Worm (Caenorhabditis elegans) whole organism, L4 larva: Measurements from ENCODE around the gene dao-2.

ENCODE experiments used
- F10B5.3 ChIP-seq: sonication (generic microtip); optimal IDR thresholded peaks from 2 replicates; lab custom pipeline; 2016; ENCODE audit warnings: mild to moderate bottlenecking, missing genetic modification characterization, missing compliant biosample characterization
- aha-1 ChIP-seq: fragments of 150-350 bp; peaks from one replicate; lab custom pipeline; 2014; ENCODE audit warnings: missing biosample characterization, missing genetic modification characterization
- ces-1 ChIP-seq: fragments of 150-350 bp; sonication (generic microtip); optimal IDR thresholded peaks from 4 replicates; lab custom pipeline; 2014; ENCODE audit warnings: missing biosample characterization, missing genetic modification reagents, missing genetic modification characterization
- daf-16 ChIP-seq, 3 experiments: sonication (generic microtip); optimal IDR thresholded peaks; 2 replicates each; lab custom pipeline; 2016 to 2017; ENCODE audit warnings: missing genetic modification characterization in 3 of 3, missing genetic modification reagents in 3 of 3, mild to moderate bottlenecking in 2 of 3, missing compliant biosample characterization in 2 of 3, missing biosample characterization in 1 of 3, moderate library complexity in 1 of 3
- dmd-6 ChIP-seq: fragments of 200-800 bp; sonication (Bioruptor generic); IDR thresholded peaks from 2 replicates; pipeline ENCODE4 v1.3.6; 2022; ENCODE audit warnings: missing genetic modification reagents, missing genetic modification characterization, missing compliant biosample characterization
- egl-27 ChIP-seq: sonication (generic microtip); optimal IDR thresholded peaks from 3 replicates; lab custom pipeline; 2017; ENCODE audit warnings: missing biosample characterization, missing genetic modification reagents, missing genetic modification characterization
- fkh-10 ChIP-seq: fragments of 150-350 bp; optimal IDR thresholded peaks from 2 replicates; lab custom pipeline; 2014; ENCODE audit warnings: missing biosample characterization, missing genetic modification reagents, missing genetic modification characterization
- hlh-11 ChIP-seq: fragments of 200-800 bp; sonication (Bioruptor generic); optimal IDR thresholded peaks from 2 replicates; lab custom pipeline; 2018; ENCODE audit warnings: mild to moderate bottlenecking, missing genetic modification characterization, missing compliant biosample characterization
- lin-39 ChIP-seq: fragments of 150-350 bp; optimal IDR thresholded peaks from 2 replicates; lab custom pipeline; 2014; ENCODE audit warnings: missing biosample characterization, missing genetic modification reagents, missing genetic modification characterization
- mes-2 ChIP-seq: sonication (generic microtip); optimal IDR thresholded peaks from 2 replicates; lab custom pipeline; 2016; ENCODE audit warnings: missing genotype, mild to moderate bottlenecking, missing genetic modification characterization, missing compliant biosample characterization; ENCODE audit not compliant: poor library complexity, severe bottlenecking
- mxl-2 ChIP-seq: fragments of 200-800 bp; sonication (Bioruptor generic); conservative IDR thresholded peaks from 2 replicates; pipeline ENCODE4 v1.3.6; 2022; ENCODE audit warnings: missing genetic modification reagents, missing genetic modification characterization, missing compliant biosample characterization
- nhr-28 ChIP-seq: fragments of 150-350 bp; optimal IDR thresholded peaks from 2 replicates; lab custom pipeline; 2014; ENCODE audit warnings: missing biosample characterization, missing genetic modification characterization
- nhr-42 ChIP-seq: fragments of 200-800 bp; sonication (Bioruptor generic); IDR thresholded peaks from 2 replicates; pipeline ENCODE4 v1.3.6; 2022; ENCODE audit warnings: missing genetic modification characterization, missing compliant biosample characterization
- nhr-76 ChIP-seq: fragments of 150-350 bp; optimal IDR thresholded peaks from 2 replicates; lab custom pipeline; 2014; ENCODE audit warnings: missing biosample characterization, missing genetic modification characterization
- nhr-77 ChIP-seq: fragments of 150-350 bp; optimal IDR thresholded peaks from 2 replicates; lab custom pipeline; 2014; ENCODE audit warnings: missing biosample characterization, missing genetic modification characterization
- tag-97 ChIP-seq: fragments of 200-800 bp; sonication (Bioruptor generic); IDR thresholded peaks from 2 replicates; pipeline ENCODE4 v1.3.6; 2022; ENCODE audit warnings: missing genetic modification characterization, missing compliant biosample characterization
- zfp-2 ChIP-seq: sonication (generic microtip); optimal IDR thresholded peaks from 2 replicates; lab custom pipeline; 2016; ENCODE audit warnings: mild to moderate bottlenecking, missing genetic modification characterization, missing compliant biosample characterization
- ztf-11 ChIP-seq: fragments of 150-350 bp; optimal IDR thresholded peaks from 2 replicates; lab custom pipeline; 2014; ENCODE audit warnings: missing biosample characterization, missing genetic modification characterization

dao-2 gene

DNA sequence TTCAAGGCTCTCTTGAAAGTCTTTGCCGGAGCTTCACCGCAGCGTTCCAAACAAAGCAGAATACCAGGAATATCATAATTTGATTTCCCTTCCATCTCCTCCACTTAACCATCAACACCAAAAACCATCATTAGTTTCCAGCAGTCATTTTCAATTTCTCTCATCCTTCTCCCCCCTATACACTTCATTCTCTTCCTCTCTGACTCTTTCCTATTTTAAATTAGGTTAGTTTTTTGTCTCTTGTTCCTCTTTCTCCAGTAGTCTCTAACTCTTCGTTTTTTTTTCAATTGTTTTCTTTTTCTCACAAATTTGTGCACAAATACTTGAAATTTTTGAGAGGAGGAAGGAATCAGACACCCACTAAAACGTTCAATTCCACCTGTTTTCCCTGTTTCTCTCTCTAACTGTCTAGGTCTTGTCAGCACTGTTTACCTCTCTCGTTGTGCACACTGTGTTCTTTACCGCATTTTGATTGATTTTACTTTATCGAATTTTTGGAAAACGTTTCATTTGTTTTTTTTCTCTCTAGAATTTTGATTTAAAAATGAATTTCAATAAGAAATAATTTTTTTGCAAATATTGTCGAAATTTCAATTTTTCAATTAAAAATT is 44.0 kb downstream of the dao-2 start:
- TF ChIP-seq daf-16 (GFP tag; optimal IDR thresholded peaks at IDR 0.05; lab: Kevin White, UChicago) (no peak), daf-16 (tag; optimal IDR thresholded peaks at IDR 0.05; lab: Kevin White, UChicago) (peak; percentile 77), tag-97 (GFP tag; lab: Robert Waterston, UW) (no peak), nhr-28 (peak; percentile 9), ces-1 (peak; percentile 85), nhr-76 (no peak), fkh-10 (peak; percentile 76), hlh-11 (tag; lab: Kevin White, UChicago) (peak; percentile 15), mxl-2 (GFP tag; lab: Robert Waterston, UW) (no peak), aha-1 (tag; lab: Kevin White, UChicago) (peak; percentile 66)
- TF ChIP-seq, all 104 proteins: peak for 6

DNA sequence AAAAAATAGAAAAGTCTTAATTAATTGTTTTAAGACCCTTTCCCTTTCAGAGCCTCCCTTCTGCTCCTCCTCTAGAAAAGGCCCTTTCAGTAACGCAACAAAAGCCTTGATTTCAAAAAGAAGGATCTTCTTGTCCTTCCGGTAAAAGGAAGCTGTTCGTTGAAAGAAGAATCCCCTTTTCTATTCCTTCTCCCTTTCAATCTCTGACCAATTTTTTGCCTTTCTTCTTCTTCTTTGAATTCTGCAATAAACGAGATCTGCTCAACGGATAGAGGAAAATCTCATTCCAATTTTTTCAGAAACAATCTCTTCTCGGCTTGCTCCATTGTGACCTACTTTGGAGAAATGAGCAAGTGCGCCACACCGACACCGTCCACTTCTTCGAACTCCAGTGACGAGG is 45.3 kb downstream of the dao-2 start, which contains the start of gene F35D11.3:
TSS of gene F35D11.3 (plus strand) at position 300 of the 400 bp plus-strand sequence.
- no peak for TF ChIP-seq zfp-2 (tag; lab: Kevin White, UChicago)
- TF ChIP-seq nhr-77 (tag; lab: Kevin White, UChicago), result no peak
- TF ChIP-seq fkh-10, result peak; percentile 62

ce11 chrII:4612694-4613093 is 49.9 kb downstream of the dao-2 start, which contains the start of gene pqn-35:
TSS of gene pqn-35 (plus strand) at chrII:4612994.
- TF ChIP-seq nhr-77 (tag; lab: Kevin White, UChicago) (no peak), ztf-11 (tag; lab: Kevin White, UChicago) (no peak), nhr-28 (no peak), dmd-6 (GFP tag; lab: Robert Waterston, UW) (no peak), ces-1 (no peak), nhr-42 (GFP tag; lab: Robert Waterston, UW) (no peak), mes-2 (tag; lab: Kevin White, UChicago) (no peak), lin-39 (tag; lab: Kevin White, UChicago) (no peak), F10B5.3 (tag; lab: Kevin White, UChicago) (no peak), egl-27 (no peak)
